Fruit fly (Drosophila melanogaster): ENCODE data around the gene Trpgamma.

Trpgamma gene

DNA sequence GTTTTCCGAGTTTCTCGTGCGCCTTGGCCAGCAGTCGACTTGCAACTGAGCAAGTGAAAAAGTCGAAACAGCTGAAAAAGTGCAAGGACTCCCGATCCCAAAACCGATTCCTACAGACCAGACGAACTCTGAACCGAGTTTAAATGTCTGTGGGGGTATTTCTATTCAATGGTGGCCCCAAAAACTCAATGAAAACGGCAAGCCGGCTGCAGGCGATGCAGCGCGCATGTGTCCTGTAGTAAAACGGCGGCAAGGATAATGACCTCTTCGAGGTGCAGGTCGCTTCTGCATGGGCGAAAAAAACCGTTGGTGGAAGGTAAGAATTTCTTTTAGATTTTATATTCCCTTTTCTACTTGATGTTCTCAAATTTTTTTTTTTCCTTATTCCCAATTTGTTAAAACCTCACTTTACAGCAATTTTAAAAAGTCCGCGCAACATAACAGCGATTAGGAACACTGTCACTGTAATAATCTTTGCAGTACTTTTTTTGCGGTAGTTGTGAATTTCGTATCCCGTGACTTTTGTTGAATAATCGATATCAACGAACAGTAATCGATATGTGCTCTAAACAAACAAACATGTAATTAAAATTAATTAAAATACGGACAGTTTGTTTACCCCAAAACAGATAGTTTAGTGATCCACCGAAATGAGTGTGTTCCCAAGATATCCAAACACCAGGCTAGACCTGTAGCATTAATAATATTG is at the start of gene Trpgamma, which contains the start of gene her:
TSS of gene Trpgamma (minus strand) at position 51 of the 709 bp plus-strand sequence.
TSS of gene her (plus strand) at position 535 of the 709 bp plus-strand sequence.
- TF ChIP-seq CTCF (optimal IDR thresholded peaks at IDR 0.05): peak in 1 of 2 experiments; percentile 10
- TF ChIP-seq CG8478 (optimal IDR thresholded peaks at IDR 0.05): no peak

DNA sequence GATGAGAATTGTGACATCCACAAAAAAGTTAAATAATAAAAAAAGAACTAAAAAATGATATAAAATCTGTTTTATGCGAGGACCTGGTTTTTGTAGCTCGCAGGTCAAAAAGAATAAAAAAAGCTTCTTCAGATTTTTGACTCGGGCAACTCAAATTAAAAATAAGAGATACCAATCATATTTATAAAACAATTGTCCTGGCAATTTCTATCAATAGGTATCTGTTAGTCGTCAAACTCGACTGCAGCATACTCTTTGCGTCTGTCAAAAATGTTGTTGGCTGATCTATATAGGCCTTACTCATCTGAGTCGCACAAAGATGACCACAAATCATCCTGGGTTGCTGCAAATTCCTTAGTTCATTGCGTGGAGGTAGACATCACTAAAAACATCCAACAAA is 46.1 kb upstream of the Trpgamma start:
- TF ChIP-seq CG8478 (optimal IDR thresholded peaks at IDR 0.05) (no peak), CTCF (optimal IDR thresholded peaks at IDR 0.05) (no peak)

DNA sequence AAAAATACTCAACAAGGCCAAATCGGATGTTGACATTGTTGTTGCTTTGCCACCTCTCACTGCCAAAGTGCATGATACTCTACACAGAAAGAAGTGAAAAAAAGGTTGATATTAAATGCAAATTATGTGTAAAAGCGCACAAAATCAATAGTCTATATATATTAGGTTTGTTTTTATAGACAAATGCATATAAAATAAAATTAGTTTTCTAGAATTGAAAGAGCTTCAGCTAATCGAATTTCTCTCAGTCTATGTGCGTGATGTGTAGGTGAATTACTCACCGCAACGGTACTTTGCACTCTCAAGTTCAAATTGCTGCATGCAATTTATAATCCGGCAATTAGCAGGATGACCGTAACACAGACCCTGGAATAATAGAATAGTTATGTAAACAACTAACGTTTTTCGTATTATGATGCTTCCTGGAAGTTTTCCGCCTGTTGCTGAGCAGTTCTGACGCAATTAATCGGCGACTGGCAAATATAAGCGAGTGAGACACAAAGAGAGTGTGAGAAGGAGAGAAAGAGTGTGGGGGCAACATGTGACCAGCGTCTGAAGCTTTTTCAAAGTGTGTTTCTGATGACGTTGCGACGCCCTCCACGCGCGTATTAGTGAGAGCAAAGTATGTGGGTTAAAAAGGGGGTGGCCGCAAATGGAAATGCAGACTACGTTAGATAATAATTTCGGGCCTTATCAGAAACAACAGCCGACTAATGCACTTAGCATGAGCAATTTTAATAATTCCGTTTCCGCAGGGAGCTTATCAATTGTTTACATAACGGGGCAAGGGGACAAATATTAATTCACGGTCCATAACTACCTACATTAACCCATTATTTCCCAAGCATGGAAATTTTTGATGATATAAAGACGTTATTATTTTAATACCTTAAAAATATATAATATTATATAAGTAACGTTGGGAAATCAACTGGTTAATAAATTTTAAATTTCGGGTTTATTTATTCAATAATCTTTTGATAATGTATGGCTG is 44.5 kb upstream of the Trpgamma start:
- no peak for TF ChIP-seq CG8478 (optimal IDR thresholded peaks at IDR 0.05)
- no peak for TF ChIP-seq CTCF (optimal IDR thresholded peaks at IDR 0.05)

DNA sequence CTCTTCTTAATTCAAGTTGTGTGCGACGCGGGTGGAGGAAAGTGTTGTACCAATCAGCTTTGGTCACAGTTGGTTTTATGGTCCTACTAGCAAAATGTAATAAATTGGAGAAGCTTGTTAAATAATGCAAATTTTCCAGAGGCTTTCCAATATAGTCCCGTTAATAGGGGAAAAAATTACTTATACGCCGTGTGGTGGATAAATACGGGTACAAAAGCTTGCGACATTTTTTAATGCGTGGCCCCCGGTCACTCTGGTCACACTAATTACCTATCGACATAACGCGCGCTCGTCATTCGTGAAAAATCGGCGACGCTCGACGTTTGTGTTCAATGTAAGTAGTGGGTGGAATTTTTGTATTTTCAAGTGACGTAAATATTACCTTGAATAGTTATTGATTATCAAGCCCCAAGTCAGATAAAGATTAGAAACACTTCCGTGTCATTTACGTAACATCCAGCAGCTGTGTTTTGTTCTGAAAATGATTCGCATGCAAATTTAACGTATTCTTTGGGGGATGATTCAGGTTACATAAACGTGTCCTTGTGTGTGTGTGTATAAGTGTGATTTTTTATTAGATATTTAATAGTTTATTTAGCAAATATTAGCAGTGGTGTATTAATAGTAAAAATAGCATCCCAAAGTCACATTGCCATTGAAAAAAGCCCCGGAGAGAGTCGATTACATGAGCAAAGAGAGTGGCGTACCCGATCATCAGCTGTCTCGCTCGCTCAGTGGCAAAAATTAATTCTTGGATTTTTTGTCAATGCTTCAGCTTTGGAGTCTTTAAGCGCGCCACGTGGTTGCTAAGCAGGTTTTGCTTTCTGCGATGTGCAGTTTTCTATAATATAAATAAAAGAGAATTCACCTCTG is 43.4 kb upstream of the Trpgamma start, which contains the start of gene Cyt-c-p:
TSS of gene Cyt-c-p (plus strand) at position 290 of the 873 bp plus-strand sequence.
- TF ChIP-seq CG8478 (optimal IDR thresholded peaks at IDR 0.05) (no peak), CTCF (optimal IDR thresholded peaks at IDR 0.05) (no peak)

DNA sequence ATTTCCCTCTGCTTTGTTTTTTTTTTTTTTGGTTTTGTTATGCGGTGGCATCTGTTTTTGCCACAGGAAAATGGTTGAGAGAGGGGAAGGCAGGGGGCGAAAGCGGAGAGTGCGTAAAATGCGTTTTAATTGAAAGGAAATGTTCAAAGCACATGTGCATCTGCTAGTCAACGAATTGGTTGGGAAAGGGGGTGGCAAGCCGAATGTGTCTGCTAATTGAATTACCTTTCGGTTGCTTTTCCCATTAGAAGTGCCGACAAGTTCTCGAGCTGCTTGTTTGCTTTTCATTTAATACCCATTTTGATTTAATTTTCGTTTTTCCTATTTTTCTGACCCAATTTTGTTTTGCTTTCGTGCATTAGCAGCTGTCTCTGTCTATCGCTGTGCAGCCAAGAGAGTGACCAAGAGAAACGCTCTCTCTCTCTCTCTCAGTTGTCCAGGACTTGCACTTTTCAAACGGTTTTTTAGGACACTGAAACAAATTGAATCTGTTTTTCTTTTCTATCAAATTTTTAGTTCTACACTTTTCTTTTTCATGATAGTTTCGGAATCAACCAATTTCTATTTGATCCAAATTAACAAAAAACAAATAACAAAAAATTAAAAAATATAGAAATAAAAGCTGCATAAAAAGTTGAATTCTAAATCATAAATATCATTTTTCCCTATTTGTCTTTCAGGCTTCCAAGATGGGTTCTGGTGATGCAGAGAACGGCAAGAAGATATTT is 42.1 kb upstream of the Trpgamma start:
- TF ChIP-seq CTCF (optimal IDR thresholded peaks at IDR 0.05): no peak
- TF ChIP-seq CG8478 (optimal IDR thresholded peaks at IDR 0.05): no peak

DNA sequence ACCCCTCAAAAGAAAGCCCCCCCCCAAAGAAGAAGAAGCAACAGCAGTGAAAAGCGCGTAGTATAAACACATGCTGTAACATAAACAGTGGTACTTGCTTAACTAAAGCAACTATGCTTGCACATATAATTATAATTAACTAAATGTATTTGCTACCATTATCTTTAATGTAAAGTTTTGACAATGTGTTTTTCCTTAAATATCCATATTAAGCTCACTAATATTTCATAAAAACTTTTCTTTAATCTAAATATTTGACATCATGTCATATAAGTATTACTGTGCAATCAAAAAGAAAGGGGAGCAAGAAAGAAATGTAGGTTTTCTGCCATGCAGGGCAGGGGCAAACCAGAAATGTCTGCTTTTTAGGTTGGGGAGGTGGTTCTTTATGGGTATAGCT is 40.3 kb upstream of the Trpgamma start:
- no peak for TF ChIP-seq CTCF (optimal IDR thresholded peaks at IDR 0.05)
- TF ChIP-seq CG8478 (optimal IDR thresholded peaks at IDR 0.05): no peak

DNA sequence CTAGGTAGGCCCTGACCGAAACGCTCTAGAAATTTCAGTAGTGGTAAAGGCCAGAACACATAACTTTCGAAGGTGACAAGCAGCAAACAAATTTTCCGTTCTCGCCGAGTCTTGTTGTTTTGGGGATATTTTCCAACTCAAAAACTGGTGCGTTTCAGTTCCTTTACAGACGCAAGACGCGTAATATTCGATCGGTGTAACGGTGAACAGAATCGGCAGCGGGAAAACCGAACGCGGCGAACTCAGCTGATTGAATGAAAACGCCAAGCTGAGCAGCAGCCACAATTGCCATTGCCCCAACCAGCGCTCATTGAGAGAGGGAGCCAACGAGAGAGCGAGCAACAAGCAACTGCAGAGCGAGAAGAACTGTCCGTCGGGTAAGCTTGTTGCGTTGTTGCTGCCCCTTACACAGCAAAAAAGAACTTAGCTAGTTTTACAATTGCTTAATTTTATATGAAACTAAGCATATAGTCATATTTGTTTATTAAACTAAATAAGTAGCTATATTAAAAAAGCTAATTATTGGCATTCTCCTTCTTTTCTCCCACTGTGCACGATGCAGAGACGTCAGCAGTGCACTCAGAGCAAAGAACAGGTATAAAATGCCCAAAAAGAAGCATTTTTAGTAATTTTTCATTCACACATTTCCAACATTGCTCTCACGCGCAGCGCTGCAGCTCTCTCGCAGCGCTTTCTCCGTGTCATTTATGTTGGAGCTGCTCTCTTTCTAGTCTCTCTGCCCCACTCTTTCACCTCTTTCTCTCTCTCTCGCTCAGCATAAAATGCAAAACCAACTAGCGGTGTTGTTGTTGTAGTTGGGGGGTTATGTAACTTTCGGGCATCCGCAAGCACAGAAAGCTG is 39.6 kb upstream of the Trpgamma start, which contains the start of the genes Cyt-c-d and CG31808:
TSS of gene Cyt-c-d (plus strand) at position 51 of the 861 bp plus-strand sequence.
TSS of gene CG31808 (minus strand) at position 355 of the 861 bp plus-strand sequence.
- TF ChIP-seq CTCF (optimal IDR thresholded peaks at IDR 0.05) (no peak), CG8478 (optimal IDR thresholded peaks at IDR 0.05) (no peak)

DNA sequence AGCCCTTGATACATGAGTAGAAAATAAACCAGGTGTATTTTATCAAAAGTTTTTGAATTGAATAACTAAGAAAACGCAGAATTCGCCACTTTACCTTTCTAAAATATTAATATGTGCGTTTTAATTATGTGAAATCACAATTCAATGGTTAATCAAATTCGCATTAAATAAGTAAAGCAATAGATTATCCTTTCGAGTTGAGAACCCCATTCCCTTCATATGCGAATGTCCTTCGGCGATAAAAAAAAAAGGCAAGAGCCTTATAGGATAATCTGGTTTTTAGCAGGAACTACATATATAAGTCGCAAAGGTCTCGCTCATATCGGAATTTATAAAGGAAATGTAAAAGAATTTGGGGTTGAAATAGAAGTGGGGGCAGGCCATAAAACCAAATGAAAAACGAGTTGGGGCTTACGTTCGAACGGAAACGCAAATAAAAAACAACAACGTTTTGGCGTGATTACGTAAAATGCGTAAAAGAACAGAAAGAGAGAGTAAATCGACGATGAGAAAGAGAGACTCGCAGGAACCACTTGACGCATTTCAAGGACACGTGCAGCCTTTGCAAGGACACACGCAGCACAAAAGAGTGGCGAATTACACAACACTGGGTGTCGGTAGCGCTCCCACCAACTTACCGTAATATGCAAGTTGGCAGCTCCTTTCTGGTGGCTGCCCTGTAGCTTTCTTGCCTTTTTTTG is 38.8 kb upstream of the Trpgamma start:
- TF ChIP-seq CTCF (optimal IDR thresholded peaks at IDR 0.05) (no peak), CG8478 (optimal IDR thresholded peaks at IDR 0.05) (no peak)

DNA sequence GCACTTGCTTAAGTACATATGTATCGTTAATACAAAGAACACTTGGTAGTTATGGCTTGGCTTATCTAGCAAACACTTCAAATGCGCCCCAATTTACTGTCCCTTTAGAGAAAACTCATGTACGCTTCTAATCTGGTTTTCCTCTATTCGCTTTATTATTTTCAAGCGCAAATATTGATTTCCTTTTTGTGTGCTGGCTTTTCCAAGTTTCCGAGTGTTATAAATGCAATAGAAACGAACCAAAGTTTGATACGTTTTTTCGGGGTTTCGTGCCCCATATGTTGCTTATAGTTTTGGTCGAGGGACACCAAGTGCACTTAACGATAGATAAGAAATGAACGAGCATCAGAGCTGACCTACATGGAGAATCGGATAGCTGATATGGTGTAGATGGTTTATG is 37.4 kb upstream of the Trpgamma start:
- TF ChIP-seq CTCF (optimal IDR thresholded peaks at IDR 0.05) (no peak), CG8478 (optimal IDR thresholded peaks at IDR 0.05) (no peak)

DNA sequence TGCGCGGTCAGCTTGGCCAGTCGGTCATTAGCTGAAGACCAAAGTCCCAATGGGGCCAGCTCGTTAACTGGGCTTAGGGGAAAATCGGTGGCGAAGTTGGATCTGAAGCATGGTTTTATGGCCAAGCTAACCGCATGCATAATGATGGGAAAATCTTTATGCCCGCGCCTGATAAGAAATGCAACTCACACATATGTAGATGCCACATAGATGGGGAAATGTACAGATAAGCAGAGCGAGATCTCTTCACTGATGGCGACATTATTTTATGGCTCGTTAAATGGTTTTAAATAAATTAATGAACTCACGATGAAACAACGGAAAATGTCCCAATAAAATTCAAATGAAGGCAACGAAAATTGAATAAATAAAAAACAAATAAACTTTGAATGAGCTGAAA is 35.4 kb upstream of the Trpgamma start:
- TF ChIP-seq CTCF (optimal IDR thresholded peaks at IDR 0.05) (no peak), CG8478 (optimal IDR thresholded peaks at IDR 0.05) (no peak)

DNA sequence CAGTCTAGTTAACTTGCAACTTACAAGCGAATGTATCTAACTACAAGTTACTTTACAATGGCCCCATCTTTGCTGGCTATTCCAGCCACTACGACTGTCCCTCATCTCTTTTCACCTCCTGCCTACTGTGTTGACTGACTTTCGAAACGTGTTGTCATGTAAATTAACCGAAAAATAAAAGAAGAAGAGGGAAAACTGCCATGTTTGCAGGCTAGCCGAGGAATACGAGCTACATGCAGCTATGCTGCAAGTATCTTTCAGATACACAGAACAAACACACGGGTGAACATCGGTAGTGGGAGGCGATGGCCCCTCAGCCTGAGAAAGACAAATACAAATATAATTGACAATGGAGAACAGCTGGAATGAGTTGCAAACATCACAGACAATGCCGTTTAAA is 34.2 kb upstream of the Trpgamma start:
- TF ChIP-seq CTCF (optimal IDR thresholded peaks at IDR 0.05) (no peak), CG8478 (optimal IDR thresholded peaks at IDR 0.05) (no peak)

DNA sequence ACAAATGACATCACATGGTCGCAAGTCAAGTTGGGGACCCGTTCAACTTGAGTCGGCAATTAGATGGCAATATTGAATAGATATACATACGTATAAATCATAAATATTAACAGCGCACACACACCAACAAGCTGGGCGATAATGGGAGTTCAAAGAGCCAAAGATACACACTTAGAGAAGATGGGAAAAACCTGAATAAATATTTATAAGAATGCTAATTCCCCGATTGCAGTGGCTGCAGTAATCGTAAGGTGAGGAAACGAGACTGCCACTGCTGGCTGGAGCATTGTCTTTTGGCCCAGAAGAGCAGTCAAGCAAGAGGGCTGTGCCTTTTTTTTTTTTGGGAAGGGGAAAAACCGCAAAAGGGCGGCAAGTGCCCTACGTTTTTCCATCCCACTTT is 33.7 kb upstream of the Trpgamma start:
- TF ChIP-seq CTCF (optimal IDR thresholded peaks at IDR 0.05) (no peak), CG8478 (optimal IDR thresholded peaks at IDR 0.05) (no peak)
